Fruit fly (Drosophila melanogaster): ENCODE data around the gene plh.

plh gene

dm6 chr3R:5015168-5015567, 4.3 kb upstream of the plh start (continued):
- TF ChIP-seq Atf6 (GFP tag; IDR thresholded peaks at IDR 0.05) = peak; percentile 84
- no peak for TF ChIP-seq nerfin-2 (GFP tag; IDR thresholded peaks at IDR 0.05; ENCODE audit: partially characterized antibody)
- TF ChIP-seq zen (tag; optimal IDR thresholded peaks at IDR 0.05) = no peak
- peak; percentile 94 for TF ChIP-seq lab (GFP tag; optimal IDR thresholded peaks at IDR 0.05)
- TF ChIP-seq Dad (GFP tag; optimal IDR thresholded peaks at IDR 0.05) = no peak
- peak; percentile 59 for TF ChIP-seq gcm2 (GFP tag; optimal IDR thresholded peaks at IDR 0.05)
- TF ChIP-seq CG11085 (GFP tag; IDR thresholded peaks at IDR 0.05) = no peak
- peak; percentile 43 for TF ChIP-seq bcd (GFP tag; optimal IDR thresholded peaks at IDR 0.05)
- TF ChIP-seq wor (GFP tag; IDR thresholded peaks at IDR 0.05) = no peak
- TF ChIP-seq Six4 (GFP tag; optimal IDR thresholded peaks at IDR 0.05) = no peak
- TF ChIP-seq CG12236 (GFP tag; optimal IDR thresholded peaks at IDR 0.05) = no peak
- TF ChIP-seq D19A (tag; optimal IDR thresholded peaks at IDR 0.05) = no peak
- peak; percentile 67 for TF ChIP-seq CG6854 (GFP tag; optimal IDR thresholded peaks at IDR 0.05)
- peak; percentile 56 for TF ChIP-seq Xrp1 (GFP tag; IDR thresholded peaks at IDR 0.05)
- peak; percentile 74 for TF ChIP-seq CG10543 (GFP tag; optimal IDR thresholded peaks at IDR 0.05)
- TF ChIP-seq CG11560 (tag; IDR thresholded peaks at IDR 0.05) = no peak
- TF ChIP-seq lbe (GFP tag; optimal IDR thresholded peaks at IDR 0.05) = no peak
- TF ChIP-seq CG3838 (GFP tag; optimal IDR thresholded peaks at IDR 0.05) = peak; percentile 1
- no peak for TF ChIP-seq dimm (GFP tag; IDR thresholded peaks at IDR 0.05)
- TF ChIP-seq HmgZ (tag; optimal IDR thresholded peaks at IDR 0.05) = peak; percentile 69
- TF ChIP-seq Hsf (GFP tag; optimal IDR thresholded peaks at IDR 0.05) = no peak
- 0 out of 2 replicates have a peak, but pooled peaks have one; percentile 57 for TF ChIP-seq Awh (GFP tag; IDR thresholded peaks at IDR 0.05)
- no peak for TF ChIP-seq Nf-YC (tag; optimal IDR thresholded peaks at IDR 0.05)
- no peak for TF ChIP-seq z (GFP tag; IDR thresholded peaks at IDR 0.05)
- TF ChIP-seq ind (GFP tag; optimal IDR thresholded peaks at IDR 0.05) = no peak
- TF ChIP-seq btn (GFP tag; optimal IDR thresholded peaks at IDR 0.05) = no peak
- TF ChIP-seq Doc3 (GFP tag; IDR thresholded peaks at IDR 0.05; ENCODE audit: partially characterized antibody) = no peak
- no peak; the same call in 2 of the 3 replicates for TF ChIP-seq CG14050 (GFP tag; IDR thresholded peaks at IDR 0.05)
- no peak for TF ChIP-seq H15 (GFP tag; IDR thresholded peaks at IDR 0.05)
- TF ChIP-seq HLHmδ (GFP tag; optimal IDR thresholded peaks at IDR 0.05) = no peak
- TF ChIP-seq lmd (GFP tag; IDR thresholded peaks at IDR 0.05) = no peak
- no peak for TF ChIP-seq CG42726 (GFP tag; IDR thresholded peaks at IDR 0.05; ENCODE audit: partially characterized antibody)
- no peak for TF ChIP-seq corto (GFP tag; optimal IDR thresholded peaks at IDR 0.05)
- no peak for TF ChIP-seq CG3065 (GFP tag; optimal IDR thresholded peaks at IDR 0.05)
- TF ChIP-seq CG8924 (tag; optimal IDR thresholded peaks at IDR 0.05) = peak; percentile 22
- peak; percentile 28 for TF ChIP-seq CG2120 (GFP tag; optimal IDR thresholded peaks at IDR 0.05)
- no peak for TF ChIP-seq CG17829 (tag; optimal IDR thresholded peaks at IDR 0.05)
- TF ChIP-seq nmo (GFP tag; optimal IDR thresholded peaks at IDR 0.05) = no peak
- no peak for TF ChIP-seq CG12942 (GFP tag; optimal IDR thresholded peaks at IDR 0.05)
- no peak for TF ChIP-seq tna (GFP tag; IDR thresholded peaks at IDR 0.05; ENCODE audit: partially characterized antibody)
- TF ChIP-seq repo (GFP tag; optimal IDR thresholded peaks at IDR 0.05) = no peak
- no peak for TF ChIP-seq Dll (GFP tag; IDR thresholded peaks at IDR 0.05; ENCODE audit: partially characterized antibody)
- TF ChIP-seq az2 (GFP tag; optimal IDR thresholded peaks at IDR 0.05) = no peak
- peak; percentile 30 for TF ChIP-seq CG8359 (GFP tag; optimal IDR thresholded peaks at IDR 0.05; ENCODE audit: borderline replicate concordance)
- no peak for TF ChIP-seq dmrt11E (tag; optimal IDR thresholded peaks at IDR 0.05)
- no peak for TF ChIP-seq CG3847 (GFP tag; IDR thresholded peaks at IDR 0.05)
- peak; percentile 14; the same call in 1 of the 2 replicates for TF ChIP-seq stc (GFP tag; IDR thresholded peaks at IDR 0.05)
- TF ChIP-seq CG12299 (tag; optimal IDR thresholded peaks at IDR 0.05) = peak; percentile 71
- TF ChIP-seq zen2 (GFP tag; IDR thresholded peaks at IDR 0.05; ENCODE audit: partially characterized antibody) = no peak
- no peak for TF ChIP-seq ab (GFP tag; optimal IDR thresholded peaks at IDR 0.05)
- TF ChIP-seq CG15514 (GFP tag; optimal IDR thresholded peaks at IDR 0.05) = peak; percentile 84
